Fruit fly (Drosophila melanogaster) whole organism, adult: ENCODE results near the gene CG14543.

Experiments used
- CG14711 ChIP-seq: fragments of 200-800 bp; sonication (Bioruptor generic); optimal IDR thresholded peaks from 2 replicates; lab custom pipeline; 2018; ENCODE audit warnings: missing biosample characterization, mild to moderate bottlenecking, missing genetic modification characterization, moderate library complexity
- Clk ChIP-seq: fragments of 200-800 bp; sonication (Bioruptor generic); optimal IDR thresholded peaks from 2 replicates; lab custom pipeline; 2017; ENCODE audit warnings: missing biosample characterization, missing genetic modification characterization
- Crg-1 ChIP-seq: fragments of 200-800 bp; sonication (Bioruptor generic); optimal IDR thresholded peaks from 2 replicates; lab custom pipeline; 2016; ENCODE audit warnings: missing biosample characterization, missing genetic modification characterization
- ovo ChIP-seq: fragments of 200-800 bp; sonication (Bioruptor generic); optimal IDR thresholded peaks from 2 replicates; lab custom pipeline; 2016; ENCODE audit warnings: missing biosample characterization, missing genetic modification characterization

- TF ChIP-seq CG14711 (tag; lab: Kevin White, UChicago) (no peak), ovo (no peak), Clk (no peak), Crg-1 (GFP tag; lab: Kevin White, UChicago) (no peak)
Observed at dm6 chr3R:26036153-26037144, 20.0 kb upstream of the CG14543 start.
